Worm (Caenorhabditis elegans) whole organism, young adult: ENCODE measurements around the gene sdpn-1.

Experiments used
- B0035.1 ChIP-seq: sonication (generic microtip); optimal IDR thresholded peaks from 2 replicates; lab custom pipeline; 2016; ENCODE audit warnings: missing genetic modification characterization, mild to moderate bottlenecking, missing compliant biosample characterization, missing genotype, missing genetic modification reagents
- ama-1 ChIP-seq, 3 experiments: fragments of 150-350 bp in 1 of 3; sonication (generic microtip) in 2 of 3; optimal IDR thresholded peaks; 2 replicates each; lab custom pipeline; 2014 to 2018; ENCODE audit warnings: missing biosample characterization in 2 of 3, missing genetic modification characterization in 2 of 3, missing genetic modification reagents in 2 of 3
- efl-1 ChIP-seq: fragments of 150-350 bp; optimal IDR thresholded peaks from 2 replicates; lab custom pipeline; 2014; ENCODE audit warnings: missing biosample characterization, missing genetic modification reagents, missing genetic modification characterization
- nhr-80 ChIP-seq: sonication (generic microtip); optimal IDR thresholded peaks from 2 replicates; lab custom pipeline; 2016; ENCODE audit warnings: missing genetic modification characterization, missing compliant biosample characterization
- tbp1 ChIP-seq: fragments of 200-800 bp; sonication (Bioruptor generic); optimal IDR thresholded peaks from 2 replicates; lab custom pipeline; 2018; ENCODE audit warnings: mild to moderate bottlenecking, missing genetic modification characterization, missing compliant biosample characterization
- unc-62 ChIP-seq: fragments of 150-350 bp; optimal IDR thresholded peaks from 2 replicates; lab custom pipeline; 2014; ENCODE audit warnings: missing biosample characterization, missing genetic modification reagents, missing genetic modification characterization
- ztf-6 ChIP-seq: fragments of 200-800 bp; sonication (Bioruptor generic); IDR thresholded peaks from 2 replicates; pipeline ENCODE4 v1.3.6; 2022; ENCODE audit warnings: missing genetic modification reagents, missing genetic modification characterization, missing compliant biosample characterization

DNA sequence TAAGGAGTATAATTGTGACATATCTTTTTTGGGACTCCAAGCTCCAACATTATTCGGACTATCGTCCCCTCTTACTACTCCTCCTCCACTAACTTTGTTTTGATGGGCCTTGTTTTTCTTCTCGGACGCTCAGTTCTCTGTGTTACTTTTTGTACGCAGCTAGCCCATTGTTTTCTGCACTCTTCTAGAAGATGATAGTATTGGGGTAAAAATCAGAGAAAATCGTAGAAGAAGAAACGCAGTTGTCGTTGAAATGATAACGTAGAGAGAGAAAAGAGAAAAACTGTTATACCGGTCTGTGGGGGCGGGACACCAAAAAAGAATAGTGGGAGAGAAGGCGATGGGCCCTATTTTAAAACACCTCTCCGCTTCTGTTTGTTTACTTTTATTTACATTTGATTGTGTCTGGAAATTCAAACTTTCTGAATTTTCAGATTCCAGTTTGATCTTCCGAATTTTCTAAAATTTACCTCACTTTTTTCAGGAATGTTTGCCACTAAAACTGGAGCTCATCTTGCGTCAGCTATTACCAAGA, 12.5 kb downstream of the sdpn-1 start, which contains the start of gene F45E1.4:
- TF ChIP-seq B0035.1 (tag; lab: Kevin White, UChicago) (no peak), ztf-6 (GFP tag; lab: Robert Waterston, UW) (no peak), unc-62 (GFP tag; lab: Kevin White, UChicago) (no peak), nhr-80 (tag; lab: Kevin White, UChicago) (no peak), efl-1 (GFP tag; lab: Kevin White, UChicago) (no peak), ama-1 (optimal IDR thresholded peaks at IDR 0.05; lab: Kevin White, UChicago) (no peak), ama-1 (GFP tag; optimal IDR thresholded peaks at IDR 0.05; lab: Kevin White, UChicago) (no peak), tbp1 (no peak)
